Fruit fly (Drosophila melanogaster) whole organism, wandering third instar larva: ENCODE measurements around the gene Atg4b.

Experiments used
- Hr78 ChIP-seq: fragments of >200 bp; optimal IDR thresholded peaks from 2 replicates; lab custom pipeline; 2017; ENCODE audit warnings: missing biosample characterization, missing genetic modification characterization
- OdsH ChIP-seq: fragments of 200-800 bp; sonication (Bioruptor generic); optimal IDR thresholded peaks from 2 replicates; lab custom pipeline; 2016; ENCODE audit warnings: missing biosample characterization, mild to moderate bottlenecking, missing genetic modification characterization
- Vsx2 ChIP-seq: fragments of 200-300, 225-300 bp; sonication (Bioruptor generic); optimal IDR thresholded peaks from 2 replicates; lab custom pipeline; 2018; ENCODE audit warnings: missing biosample characterization, missing genetic modification characterization; ENCODE audit not compliant: partially characterized antibody
- dl ChIP-seq, 2 experiments: fragments of 175-275, 200-275 bp in 1 of 2; fragments of 200-275 bp in 1 of 2; sonication (Bioruptor generic); optimal IDR thresholded peaks; lab custom pipeline; 2018; ENCODE audit warnings: mild to moderate bottlenecking in 2 of 2, missing biosample characterization in 2 of 2, missing genetic modification characterization in 2 of 2, moderate library complexity in 2 of 2; ENCODE audit not compliant: partially characterized antibody in 2 of 2, insufficient read depth in 1 of 2
- dsf ChIP-seq: sonication (Bioruptor generic); optimal IDR thresholded peaks from 2 replicates; lab custom pipeline; 2016; ENCODE audit warnings: missing biosample characterization, missing genetic modification characterization, borderline replicate concordance
- fru ChIP-seq: fragments of 200-800 bp; sonication (Bioruptor generic); optimal IDR thresholded peaks from 3 replicates; lab custom pipeline; 2016; ENCODE audit warnings: missing biosample characterization, mild to moderate bottlenecking, missing genetic modification characterization
- lola ChIP-seq: fragments of >200 bp; optimal IDR thresholded peaks from 2 replicates; lab custom pipeline; 2017; ENCODE audit warnings: missing biosample characterization, missing genetic modification characterization
- pan ChIP-seq: fragments of >200 bp; optimal IDR thresholded peaks from 2 replicates; lab custom pipeline; 2017
- psq ChIP-seq: fragments of 200-800 bp; sonication (Bioruptor generic); optimal IDR thresholded peaks from 3 replicates; lab custom pipeline; 2017; ENCODE audit warnings: missing biosample characterization, mild to moderate bottlenecking, missing genetic modification characterization, moderate library complexity
- usp ChIP-seq: fragments of >200 bp; optimal IDR thresholded peaks from 2 replicates; lab custom pipeline; 2017; ENCODE audit warnings: missing biosample characterization, missing genetic modification characterization

DNA sequence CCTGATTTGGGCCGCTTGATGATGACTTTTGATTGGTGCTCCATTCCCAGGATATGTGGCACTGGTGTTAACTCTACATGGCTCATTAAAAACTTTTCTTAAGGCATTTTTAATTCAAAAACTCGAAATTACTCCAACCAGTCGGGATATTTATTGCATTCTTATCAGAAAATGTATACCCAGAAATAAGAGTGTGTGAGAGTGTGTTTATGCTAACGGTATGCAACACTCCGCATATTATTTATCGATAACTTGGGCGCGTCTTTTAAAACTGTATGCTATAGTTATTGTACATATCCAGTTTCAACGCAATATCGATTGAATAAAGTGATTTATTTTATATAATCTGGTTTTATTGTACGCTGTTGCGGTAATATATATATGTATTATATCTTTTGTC, 10.8 kb upstream of the Atg4b start, which contains the start of gene CG34404:
- TF ChIP-seq psq (GFP tag; lab: Kevin White, UChicago): no peak
- TF ChIP-seq lola (GFP tag; lab: Kevin White, UChicago): no peak
- TF ChIP-seq Vsx2 (GFP tag; lab: Kevin White, UChicago): no peak
- no peak for TF ChIP-seq Hr78 (GFP tag; lab: Kevin White, UChicago)
- TF ChIP-seq usp (GFP tag; lab: Kevin White, UChicago): no peak
- TF ChIP-seq dsf (GFP tag; lab: Kevin White, UChicago): no peak
- no peak for TF ChIP-seq pan (lab: Kevin White, UChicago)
- no peak for TF ChIP-seq OdsH
- no peak for TF ChIP-seq fru (GFP tag; lab: Kevin White, UChicago)
- no peak for TF ChIP-seq dl (GFP tag; optimal IDR thresholded peaks at IDR 0.05; lab: Kevin White, UChicago; ENCODE audit: insufficient read depth in 1 of 2, partially characterized antibody in 2 of 2)
